Worm (Caenorhabditis elegans): ENCODE results near the gene srb-5.

The srb-5 gene

DNA sequence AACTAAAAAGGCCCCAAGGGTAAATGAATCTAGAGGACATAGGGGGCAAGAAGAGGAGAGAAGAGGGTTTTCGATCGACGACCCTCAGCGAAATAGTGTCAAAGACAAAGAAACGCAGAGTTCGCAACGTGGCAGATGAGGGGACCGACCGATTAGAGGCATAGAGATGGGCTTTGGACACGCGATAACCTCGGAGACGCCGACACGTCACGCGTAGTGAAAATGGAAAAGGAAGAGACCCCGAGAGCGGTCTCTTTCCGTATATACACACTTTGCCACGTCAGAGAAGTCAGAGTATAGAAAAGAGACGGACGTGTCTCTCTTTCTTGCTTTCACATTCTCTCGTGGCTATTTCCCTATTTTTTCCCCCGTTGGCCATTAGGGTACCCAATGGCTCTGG lies 18.3 kb upstream of the srb-5 start (continued):
- TF ChIP-seq dve-1 (tag; optimal IDR thresholded peaks at IDR 0.05; ENCODE audit: insufficient read depth): peak; percentile 56
- no peak for TF ChIP-seq pqm-1 (tag; optimal IDR thresholded peaks at IDR 0.05)
- 0 out of 2 replicates have a peak, but pooled peaks have one; percentile 47 for TF ChIP-seq zfp-3 (GFP tag; conservative IDR thresholded peaks at IDR 0.05)
- TF ChIP-seq set-16 (GFP tag; IDR thresholded peaks at IDR 0.05): peak; percentile 59; the same call in 1 of the 2 replicates
- TF ChIP-seq dmd-9 (GFP tag; IDR thresholded peaks at IDR 0.05): no peak
- TF ChIP-seq nhr-6 (tag; optimal IDR thresholded peaks at IDR 0.05): no peak
- TF ChIP-seq ceh-62 (tag; optimal IDR thresholded peaks at IDR 0.05): no peak
- TF ChIP-seq tra-1 (GFP tag; IDR thresholded peaks at IDR 0.05): peak; percentile 45
- TF ChIP-seq ztf-7 (tag; optimal IDR thresholded peaks at IDR 0.05): no peak
- TF ChIP-seq mxl-2 (GFP tag; conservative IDR thresholded peaks at IDR 0.05): no peak
- TF ChIP-seq T26A8.4 (GFP tag; IDR thresholded peaks at IDR 0.05): 0 out of 2 replicates have a peak, but pooled peaks have one; percentile 27
- TF ChIP-seq unc-39 (tag; optimal IDR thresholded peaks at IDR 0.05): no peak
- no peak for TF ChIP-seq F26F4.8 (GFP tag; conservative IDR thresholded peaks at IDR 0.05)
- peak; percentile 60 for TF ChIP-seq ces-1 (GFP tag; optimal IDR thresholded peaks at IDR 0.05)
- no peak for TF ChIP-seq egl-27 (tag; optimal IDR thresholded peaks at IDR 0.05)
- no peak for TF ChIP-seq spr-3 (GFP tag; optimal IDR thresholded peaks at IDR 0.05)
- peak; percentile 75 for TF ChIP-seq F37D6.2 (tag; optimal IDR thresholded peaks at IDR 0.05)
- TF ChIP-seq lin-29 (GFP tag; IDR thresholded peaks at IDR 0.05): no peak
- peak; percentile 64 for TF ChIP-seq dmd-6 (GFP tag; IDR thresholded peaks at IDR 0.05)
- no peak for TF ChIP-seq ama-1 (optimal IDR thresholded peaks at IDR 0.05)
- TF ChIP-seq php-3 (GFP tag; IDR thresholded peaks at IDR 0.05): no peak
- no peak for TF ChIP-seq madf-9 (GFP tag; conservative IDR thresholded peaks at IDR 0.05)
- peak; percentile 56 for TF ChIP-seq mes-2 (tag; optimal IDR thresholded peaks at IDR 0.05; ENCODE audit: poor library complexity, severe bottlenecking)
- TF ChIP-seq fos-1 (tag; optimal IDR thresholded peaks at IDR 0.05): no peak
- TF ChIP-seq hif-1 (tag; optimal IDR thresholded peaks at IDR 0.05): peak in 1 of 2 experiments; percentile 58
- no peak for TF ChIP-seq lin-15B (tag; optimal IDR thresholded peaks at IDR 0.05)
- TF ChIP-seq Y48G9A.11 (GFP tag; IDR thresholded peaks at IDR 0.05): no peak
- TF ChIP-seq snpc-1.2 (GFP tag; IDR thresholded peaks at IDR 0.05): no peak
- no peak for TF ChIP-seq nhr-77 (tag; optimal IDR thresholded peaks at IDR 0.05)
- TF ChIP-seq nhr-28 (tag; optimal IDR thresholded peaks at IDR 0.05): peak; percentile 46
- no peak for TF ChIP-seq ceh-32 (tag; optimal IDR thresholded peaks at IDR 0.05; ENCODE audit: poor library complexity)
- no peak for TF ChIP-seq lir-3 (tag; optimal IDR thresholded peaks at IDR 0.05)
- TF ChIP-seq zip-2 (tag; optimal IDR thresholded peaks at IDR 0.05): no peak
- TF ChIP-seq zip-11 (GFP tag; IDR thresholded peaks at IDR 0.05): no peak
- peak; percentile 45 for TF ChIP-seq spr-1 (tag; optimal IDR thresholded peaks at IDR 0.05)
- no peak for TF ChIP-seq cey-2 (tag; optimal IDR thresholded peaks at IDR 0.05; ENCODE audit: borderline replicate concordance, insufficient read depth)
- TF ChIP-seq rbr-2 (tag; optimal IDR thresholded peaks at IDR 0.05): peak; percentile 79
- TF ChIP-seq lsy-2 (tag; optimal IDR thresholded peaks at IDR 0.05): peak; percentile 39 to 73
- TF ChIP-seq nhr-76 (tag; optimal IDR thresholded peaks at IDR 0.05): no peak
- no peak for TF ChIP-seq saeg-2 (GFP tag; IDR thresholded peaks at IDR 0.05)
- no peak for TF ChIP-seq nhr-42 (GFP tag; IDR thresholded peaks at IDR 0.05)
- TF ChIP-seq R02D3.7 (tag; optimal IDR thresholded peaks at IDR 0.05): no peak
- TF ChIP-seq D1046.2 (GFP tag; IDR thresholded peaks at IDR 0.05): 0 out of 2 replicates have a peak, but pooled peaks have one; percentile 4
- TF ChIP-seq unc-62 (GFP tag; optimal IDR thresholded peaks at IDR 0.05 in 1 of 2): peak in 1 of 2 experiments; percentile 48
- no peak for TF ChIP-seq unc-62 (tag; optimal IDR thresholded peaks at IDR 0.05)
- TF ChIP-seq dmd-8 (GFP tag; IDR thresholded peaks at IDR 0.05): no peak
- TF ChIP-seq ceh-82 (tag; optimal IDR thresholded peaks at IDR 0.05): no peak
- no peak for TF ChIP-seq Y75B8A.6 (GFP tag; IDR thresholded peaks at IDR 0.05)
- peak; percentile 21 for TF ChIP-seq lin-13 (GFP tag; optimal IDR thresholded peaks at IDR 0.05)
- TF ChIP-seq snpc-4 (tag; optimal IDR thresholded peaks at IDR 0.05): no peak
- TF ChIP-seq nhr-48 (tag; optimal IDR thresholded peaks at IDR 0.05): peak; percentile 51
- TF ChIP-seq daf-8 (GFP tag; IDR thresholded peaks at IDR 0.05): no peak
